Fruit fly (Drosophila melanogaster): ENCODE results near the gene Tsp2A.

- TF ChIP-seq CTCF (optimal IDR thresholded peaks at IDR 0.05) = no peak
- no peak for TF ChIP-seq CG8478 (optimal IDR thresholded peaks at IDR 0.05)
These were observed 4.4 kb upstream of the Tsp2A start, which contains the start of gene Naa30A for dm6 chrX:1341944-1342392.
